Fruit fly (Drosophila melanogaster): ENCODE results near the gene CG7465.

- TF ChIP-seq fkh (GFP tag; optimal IDR thresholded peaks at IDR 0.05) (no peak), spab (GFP tag; optimal IDR thresholded peaks at IDR 0.05) (no peak), Sox102F (GFP tag; optimal IDR thresholded peaks at IDR 0.05) (no peak), Gug (GFP tag; IDR thresholded peaks at IDR 0.05) (no peak), Ets21C (GFP tag; optimal IDR thresholded peaks at IDR 0.05) (no peak), Hr4 (GFP tag; optimal IDR thresholded peaks at IDR 0.05) (no peak), svp (GFP tag) (no peak), lz (GFP tag; optimal IDR thresholded peaks at IDR 0.05) (no peak), CG11294 (GFP tag; IDR thresholded peaks at IDR 0.05) (no peak), Eip93F (GFP tag; optimal IDR thresholded peaks at IDR 0.05) (no peak), achi (GFP tag; optimal IDR thresholded peaks at IDR 0.05) (no peak), fd85E (GFP tag; optimal IDR thresholded peaks at IDR 0.05) (no peak), CG6854 (GFP tag; optimal IDR thresholded peaks at IDR 0.05) (no peak)
These were observed 37.9 kb upstream of the CG7465 start for dm6 chr3L:4442168-4442567.
